Worm (Caenorhabditis elegans): Measurements from ENCODE around the gene nhr-55.

- no peak for TF ChIP-seq elt-3 (tag; optimal IDR thresholded peaks at IDR 0.05)
- no peak for TF ChIP-seq pha-4 (tag; optimal IDR thresholded peaks at IDR 0.05)
- TF ChIP-seq unc-39 (tag; optimal IDR thresholded peaks at IDR 0.05): no peak
Observed at ce11 chrV:428844-429243, 49.1 kb upstream of the nhr-55 start, which contains the start of gene B0554.4.

Data from whole organism, mixed stage, embryonic.